Worm (Caenorhabditis elegans) whole organism, L4 larva: ENCODE measurements around the gene nep-6.

Source experiments
- F44E2.7 ChIP-seq: fragments of 200-800 bp; sonication (Bioruptor generic); IDR thresholded peaks from 2 replicates; pipeline ENCODE4 v2.1.2; 2022; ENCODE audit warnings: missing genetic modification characterization, missing compliant biosample characterization
- T26A8.4 ChIP-seq: fragments of 200-800 bp; sonication (Bioruptor generic); IDR thresholded peaks from 2 replicates; pipeline ENCODE4 v1.3.6; 2022; ENCODE audit warnings: missing genetic modification characterization, missing compliant biosample characterization
- Y105C5A.15 ChIP-seq: fragments of 200-800 bp; sonication (Bioruptor generic); IDR thresholded peaks from 2 replicates; pipeline ENCODE4 v1.3.6; 2022; ENCODE audit warnings: missing genetic modification characterization, missing compliant biosample characterization
- Y5F2A.4 ChIP-seq: fragments of 200-800 bp; sonication (Bioruptor generic); optimal IDR thresholded peaks from 2 replicates; lab custom pipeline; 2018; ENCODE audit warnings: mild to moderate bottlenecking, missing genetic modification characterization, missing compliant biosample characterization
- Y75B8A.6 ChIP-seq: fragments of 200-800 bp; sonication (Bioruptor generic); IDR thresholded peaks from 2 replicates; pipeline ENCODE4 v1.3.6; 2022; ENCODE audit warnings: missing genetic modification reagents, missing genetic modification characterization, missing compliant biosample characterization
- ZK337.2 ChIP-seq: fragments of 200-800 bp; sonication (Bioruptor generic); IDR thresholded peaks from 2 replicates; pipeline ENCODE4 v1.3.6; 2022; ENCODE audit warnings: missing genetic modification reagents, missing genetic modification characterization, missing compliant biosample characterization
- aly-2 ChIP-seq: sonication (generic microtip); optimal IDR thresholded peaks from 2 replicates; lab custom pipeline; 2018; ENCODE audit warnings: missing biosample characterization, missing genetic modification characterization
- arid-1 ChIP-seq: fragments of 200-800 bp; sonication (Bioruptor generic); conservative IDR thresholded peaks from 2 replicates; pipeline ENCODE4 v1.3.6; 2022; ENCODE audit warnings: missing genetic modification reagents, missing genetic modification characterization, missing compliant biosample characterization
- ceh-20 ChIP-seq: fragments of 200-800 bp; sonication (Bioruptor generic); IDR thresholded peaks from 2 replicates; pipeline ENCODE4 v1.3.6; 2022; ENCODE audit warnings: missing genetic modification reagents, missing genetic modification characterization, missing compliant biosample characterization
- ceh-32 ChIP-seq: sonication (generic microtip); optimal IDR thresholded peaks from 2 replicates; lab custom pipeline; 2016; ENCODE audit warnings: mild to moderate bottlenecking, missing genetic modification characterization, missing compliant biosample characterization; ENCODE audit not compliant: poor library complexity
- ceh-44 ChIP-seq: fragments of 200-800 bp; sonication (Bioruptor generic); IDR thresholded peaks from 2 replicates; pipeline ENCODE4 v1.3.6; 2022; ENCODE audit warnings: missing genetic modification reagents, missing genetic modification characterization, missing compliant biosample characterization
- ceh-82 ChIP-seq: sonication (generic microtip); optimal IDR thresholded peaks from 2 replicates; lab custom pipeline; 2017; ENCODE audit warnings: missing biosample characterization, missing genetic modification characterization
- cey-2 ChIP-seq: sonication (generic microtip); optimal IDR thresholded peaks from 3 replicates; lab custom pipeline; 2017; ENCODE audit warnings: missing genetic modification characterization, mild to moderate bottlenecking, missing compliant biosample characterization, antibody characterized with exemption, borderline replicate concordance; ENCODE audit not compliant: insufficient read depth
- ctbp-1 ChIP-seq: fragments of 200-800 bp; sonication (Bioruptor generic); IDR thresholded peaks from 2 replicates; pipeline ENCODE4 v1.3.6; 2022; ENCODE audit warnings: missing genetic modification reagents, missing genetic modification characterization, missing compliant biosample characterization
- daf-8 ChIP-seq: fragments of 200-800 bp; sonication (Bioruptor generic); IDR thresholded peaks from 2 replicates; pipeline ENCODE4 v1.3.6; 2022; ENCODE audit warnings: missing genetic modification characterization, missing compliant biosample characterization
- dmd-9 ChIP-seq: fragments of 200-800 bp; sonication (Bioruptor generic); IDR thresholded peaks from 2 replicates; pipeline ENCODE4 v1.3.6; 2022; ENCODE audit warnings: missing genetic modification reagents, missing genetic modification characterization, missing compliant biosample characterization
- dpl-1 ChIP-seq: fragments of 150-350 bp; optimal IDR thresholded peaks from 2 replicates; lab custom pipeline; 2014; ENCODE audit warnings: missing biosample characterization, missing genetic modification reagents, missing genetic modification characterization
- fkh-10 ChIP-seq: fragments of 150-350 bp; optimal IDR thresholded peaks from 2 replicates; lab custom pipeline; 2014; ENCODE audit warnings: missing biosample characterization, missing genetic modification reagents, missing genetic modification characterization
- fos-1 ChIP-seq: fragments of 150-350 bp; optimal IDR thresholded peaks from 2 replicates; lab custom pipeline; 2014; ENCODE audit warnings: missing biosample characterization, missing genetic modification characterization
- gei-8 ChIP-seq: fragments of 200-800 bp; sonication (Bioruptor generic); optimal IDR thresholded peaks from 2 replicates; lab custom pipeline; 2018; ENCODE audit warnings: mild to moderate bottlenecking, missing genetic modification characterization, missing compliant biosample characterization
- hlh-30 ChIP-seq: sonication (generic microtip); optimal IDR thresholded peaks from 2 replicates; lab custom pipeline; 2017; ENCODE audit warnings: antibody characterized with exemption, mild to moderate bottlenecking, missing genetic modification characterization, missing compliant biosample characterization; ENCODE audit not compliant: insufficient read depth
- lin-29 ChIP-seq: fragments of 200-800 bp; sonication (Bioruptor generic); IDR thresholded peaks from 2 replicates; pipeline ENCODE4 v1.3.6; 2022; ENCODE audit warnings: missing genetic modification reagents, missing genetic modification characterization, missing compliant biosample characterization
- lin-39 ChIP-seq: fragments of 150-350 bp; optimal IDR thresholded peaks from 2 replicates; lab custom pipeline; 2014; ENCODE audit warnings: missing biosample characterization, missing genetic modification reagents, missing genetic modification characterization
- lir-3 ChIP-seq: sonication (generic microtip); optimal IDR thresholded peaks from 2 replicates; lab custom pipeline; 2016; ENCODE audit warnings: mild to moderate bottlenecking, missing genetic modification characterization, missing compliant biosample characterization
- lsy-2 ChIP-seq, 2 experiments: fragments of 150-350 bp in 1 of 2; sonication (generic microtip) in 1 of 2; optimal IDR thresholded peaks; 2 replicates each; lab custom pipeline; 2014 to 2017; ENCODE audit warnings: missing biosample characterization in 2 of 2, missing genetic modification characterization in 2 of 2
- madf-5 ChIP-seq, 2 experiments: fragments of 200-800 bp; sonication (Bioruptor generic); IDR thresholded peaks; 2 replicates each; pipeline ENCODE4 v1.3.6; 2022; ENCODE audit warnings: missing compliant biosample characterization in 2 of 2, missing genetic modification characterization in 2 of 2
- madf-9 ChIP-seq: fragments of 200-800 bp; sonication (Bioruptor generic); conservative IDR thresholded peaks from 2 replicates; pipeline ENCODE4 v1.3.6; 2022; ENCODE audit warnings: missing genetic modification reagents, missing genetic modification characterization, missing compliant biosample characterization
- mep-1 ChIP-seq: fragments of 150-350 bp; sonication (generic microtip); optimal IDR thresholded peaks from 3 replicates; lab custom pipeline; 2014; ENCODE audit warnings: missing biosample characterization, missing genetic modification characterization
- nhr-11 ChIP-seq: fragments of 150-350 bp; optimal IDR thresholded peaks from 2 replicates; lab custom pipeline; 2014; ENCODE audit warnings: missing biosample characterization, missing genetic modification characterization
- nhr-111 ChIP-seq: fragments of 200-800 bp; sonication (Bioruptor generic); optimal IDR thresholded peaks from 2 replicates; lab custom pipeline; 2018; ENCODE audit warnings: mild to moderate bottlenecking, missing genetic modification characterization, missing compliant biosample characterization
- nhr-25 ChIP-seq: sonication (generic microtip); optimal IDR thresholded peaks from 2 replicates; lab custom pipeline; 2017; ENCODE audit warnings: missing genetic modification characterization, mild to moderate bottlenecking, missing compliant biosample characterization, antibody characterized with exemption, moderate library complexity, borderline replicate concordance; ENCODE audit not compliant: insufficient read depth
- nhr-42 ChIP-seq: fragments of 200-800 bp; sonication (Bioruptor generic); IDR thresholded peaks from 2 replicates; pipeline ENCODE4 v1.3.6; 2022; ENCODE audit warnings: missing genetic modification characterization, missing compliant biosample characterization
- nhr-6 ChIP-seq: fragments of 150-350 bp; optimal IDR thresholded peaks from 2 replicates; lab custom pipeline; 2014; ENCODE audit warnings: missing biosample characterization, missing genetic modification characterization
- pha-4 ChIP-seq, 2 experiments: fragments of 150-350 bp in 1 of 2; fragments of 200-800 bp in 1 of 2; sonication (Bioruptor generic) in 1 of 2; IDR thresholded peaks in 1 of 2; optimal IDR thresholded peaks in 1 of 2; 2 replicates each; pipeline versions ENCODE4 v1.3.6 to Lab custom; 2014 to 2022; ENCODE audit warnings: missing genetic modification characterization in 2 of 2, missing genetic modification reagents in 2 of 2, missing biosample characterization in 1 of 2, missing compliant biosample characterization in 1 of 2
- snpc-1.2 ChIP-seq: fragments of 200-800 bp; sonication (Bioruptor generic); IDR thresholded peaks from 2 replicates; pipeline ENCODE4 v1.3.6; 2022; ENCODE audit warnings: missing genetic modification reagents, missing genetic modification characterization, missing compliant biosample characterization
- snpc-4 ChIP-seq: fragments of 150-350 bp; optimal IDR thresholded peaks from 2 replicates; lab custom pipeline; 2014; ENCODE audit warnings: missing biosample characterization, missing genetic modification characterization
- spr-1 ChIP-seq: sonication (generic microtip); optimal IDR thresholded peaks from 2 replicates; lab custom pipeline; 2016; ENCODE audit warnings: mild to moderate bottlenecking, missing genetic modification characterization, missing compliant biosample characterization
- tra-1 ChIP-seq: fragments of 200-800 bp; sonication (Bioruptor generic); IDR thresholded peaks from 2 replicates; pipeline ENCODE4 v1.3.6; 2022; ENCODE audit warnings: missing genetic modification reagents, missing genetic modification characterization, missing compliant biosample characterization
- unc-39 ChIP-seq: sonication (generic microtip); optimal IDR thresholded peaks from 2 replicates; lab custom pipeline; 2017; ENCODE audit warnings: missing biosample characterization, missing genetic modification characterization
- vab-7 ChIP-seq: fragments of 200-800 bp; sonication (Bioruptor generic); IDR thresholded peaks from 2 replicates; pipeline ENCODE4 v1.3.6; 2022; ENCODE audit warnings: missing genetic modification reagents, missing genetic modification characterization, missing compliant biosample characterization
- zfp-2 ChIP-seq: sonication (generic microtip); optimal IDR thresholded peaks from 2 replicates; lab custom pipeline; 2016; ENCODE audit warnings: mild to moderate bottlenecking, missing genetic modification characterization, missing compliant biosample characterization
- zip-2 ChIP-seq: fragments of 150-350 bp; optimal IDR thresholded peaks from 2 replicates; lab custom pipeline; 2014; ENCODE audit warnings: missing biosample characterization, missing genetic modification characterization
- ztf-11 ChIP-seq: fragments of 150-350 bp; optimal IDR thresholded peaks from 2 replicates; lab custom pipeline; 2014; ENCODE audit warnings: missing biosample characterization, missing genetic modification characterization
- ztf-7 ChIP-seq: fragments of 150-350 bp; optimal IDR thresholded peaks from 2 replicates; lab custom pipeline; 2014; ENCODE audit warnings: missing biosample characterization, missing genetic modification characterization

nep-6 gene

DNA sequence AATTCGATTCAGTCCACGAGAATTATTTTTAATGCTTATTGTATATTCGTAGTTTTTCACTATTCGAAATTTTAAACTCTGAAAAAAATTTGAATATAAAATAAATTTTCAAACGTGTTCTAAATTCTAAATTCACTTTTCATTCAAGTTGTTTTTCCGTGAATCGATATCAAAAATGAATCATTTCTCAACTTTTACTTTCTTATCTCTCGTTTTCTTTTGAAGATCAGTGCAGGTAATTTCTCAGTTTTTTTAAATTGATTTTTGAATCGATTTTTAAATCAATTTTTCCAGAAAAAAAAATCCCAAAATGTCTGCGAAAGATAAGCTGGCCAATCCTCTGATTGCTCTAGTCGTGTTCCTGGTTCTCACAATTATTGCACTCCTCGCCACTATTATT lies at the start of gene nep-6:
TSS of gene nep-6 (plus strand) at position 301 of the 400 bp plus-strand sequence.
- TF ChIP-seq ceh-82 (tag; lab: Kevin White, UChicago) (no peak), ztf-7 (tag; lab: Kevin White, UChicago) (no peak), snpc-1.2 (GFP tag; lab: Robert Waterston, UW) (no peak), lsy-2 (tag; optimal IDR thresholded peaks at IDR 0.05; lab: Kevin White, UChicago) (no peak), nhr-6 (no peak), lir-3 (no peak), nhr-42 (GFP tag; lab: Robert Waterston, UW) (no peak), tra-1 (no peak), mep-1 (no peak), ctbp-1 (no peak), ceh-32 (no peak), fkh-10 (GFP tag; lab: Kevin White, UChicago) (no peak), madf-9 (no peak), arid-1 (no peak), unc-39 (no peak), Y105C5A.15 (GFP tag; lab: Robert Waterston, UW) (no peak), ztf-11 (tag; lab: Kevin White, UChicago) (no peak), ceh-20 (GFP tag; lab: Robert Waterston, UW) (no peak)

DNA sequence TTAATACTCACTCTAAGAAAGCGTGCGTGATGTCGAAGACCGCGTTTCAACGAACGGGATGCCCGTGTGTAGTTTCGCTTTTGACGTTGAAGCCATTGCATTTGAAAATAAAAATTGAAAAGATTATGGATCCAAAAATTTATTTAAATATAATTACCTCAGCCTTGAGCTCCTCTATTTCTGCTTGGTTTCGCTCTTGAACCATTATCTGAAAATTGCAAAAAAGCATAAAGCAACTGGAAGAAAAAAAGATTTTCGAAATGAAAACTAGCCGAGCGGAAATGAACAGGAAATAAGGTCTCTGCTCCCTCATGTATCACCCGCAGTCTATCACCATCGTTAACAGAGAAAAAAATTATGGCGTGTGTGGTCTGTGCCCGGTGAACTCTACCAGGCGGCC lies 49.5 kb upstream of the nep-6 start, which contains the start of gene Y49F6C.6:
TSS of gene Y49F6C.6 (minus strand) at position 101 of the 400 bp plus-strand sequence.
- no peak for TF ChIP-seq dpl-1
- no peak for TF ChIP-seq nhr-111 (GFP tag; lab: Kevin White, UChicago)
- TF ChIP-seq snpc-4: no peak
- no peak for TF ChIP-seq pha-4 (GFP tag; IDR thresholded peaks at IDR 0.05; lab: Robert Waterston, UW)
- TF ChIP-seq pha-4 (tag; optimal IDR thresholded peaks at IDR 0.05; lab: Kevin White, UChicago): no peak
- TF ChIP-seq dmd-9 (GFP tag; lab: Robert Waterston, UW): no peak
- no peak for TF ChIP-seq aly-2 (tag; lab: Kevin White, UChicago)
- no peak for TF ChIP-seq spr-1
- no peak for TF ChIP-seq F44E2.7 (GFP tag; lab: Robert Waterston, UW)
- no peak for TF ChIP-seq T26A8.4
- TF ChIP-seq ceh-44 (GFP tag; lab: Robert Waterston, UW): no peak
- no peak for TF ChIP-seq Y75B8A.6 (GFP tag; lab: Robert Waterston, UW)
- no peak for TF ChIP-seq lin-39
- no peak for TF ChIP-seq zip-2

- TF ChIP-seq nhr-25 (tag; lab: Kevin White, UChicago): no peak
- no peak for TF ChIP-seq nhr-11 (tag; lab: Kevin White, UChicago)
- no peak for TF ChIP-seq fos-1 (tag; lab: Kevin White, UChicago)
- TF ChIP-seq daf-8 (GFP tag; lab: Robert Waterston, UW): no peak
- TF ChIP-seq hlh-30 (tag; lab: Kevin White, UChicago): no peak
- no peak for TF ChIP-seq dpl-1
- TF ChIP-seq lin-29 (GFP tag; lab: Robert Waterston, UW): no peak
- TF ChIP-seq ZK337.2: no peak
- TF ChIP-seq gei-8 (GFP tag; lab: Kevin White, UChicago): no peak
- no peak for TF ChIP-seq cey-2
- TF ChIP-seq snpc-1.2 (GFP tag; lab: Robert Waterston, UW): no peak
- no peak for TF ChIP-seq Y5F2A.4 (GFP tag; lab: Kevin White, UChicago)
- no peak for TF ChIP-seq madf-5 (GFP tag; IDR thresholded peaks at IDR 0.05; lab: Robert Waterston, UW)
- no peak for TF ChIP-seq dmd-9 (GFP tag; lab: Robert Waterston, UW)
- no peak for TF ChIP-seq ctbp-1
- TF ChIP-seq zfp-2 (tag; lab: Kevin White, UChicago): no peak
- TF ChIP-seq vab-7 (GFP tag; lab: Robert Waterston, UW): no peak
Observed at ce11 chrII:3368097-3368496, 48.5 kb upstream of the nep-6 start, which contains the start of gene Y49F6C.7. Gene Y49F6C.7 (minus strand): TSS chrII:3368197.
